Worm (Caenorhabditis elegans): ENCODE results near the gene try-12.
"Not testable (repeated sequence)": the region's sequence is repeated elsewhere in the genome, so short reads cannot be mapped to it uniquely, and the experiment has no call there.

The try-12 gene

DNA sequence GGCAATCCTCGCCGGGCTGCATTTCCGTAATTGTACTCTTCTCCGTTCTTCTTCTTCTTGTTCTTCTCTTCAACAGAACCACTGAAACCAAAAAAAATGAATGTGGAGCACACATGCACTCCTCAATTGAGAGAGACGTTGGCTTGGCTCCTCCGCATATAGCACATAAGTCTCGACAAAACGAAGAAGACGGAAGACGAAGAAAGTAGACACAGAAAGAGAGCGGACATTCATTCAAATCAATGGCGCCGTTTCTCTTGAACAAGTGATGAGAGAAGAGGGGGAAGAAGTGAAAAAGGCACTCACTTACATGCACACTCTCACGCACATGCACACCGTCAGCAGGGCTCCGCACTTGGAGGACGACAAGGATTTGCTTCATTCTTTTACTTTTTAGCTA lies 11.6 kb upstream of the try-12 start, which contains the start of gene F25E5.9:
TSS of gene F25E5.9 (minus strand) at position 382 of the 400 bp plus-strand sequence.
- TF ChIP-seq fkh-10 (GFP tag; optimal IDR thresholded peaks at IDR 0.05) (peak; percentile 28), lin-39 (tag; optimal IDR thresholded peaks at IDR 0.05) (peak; percentile 3), snpc-4 (tag; optimal IDR thresholded peaks at IDR 0.05) (peak; percentile 32), nfya-1 (tag; optimal IDR thresholded peaks at IDR 0.05; ENCODE audit: insufficient read depth) (peak; percentile 51), ama-1 (optimal IDR thresholded peaks at IDR 0.05) (peak; percentile 10), lin-15B (tag; optimal IDR thresholded peaks at IDR 0.05) (peak; percentile 7), ztf-11 (tag; optimal IDR thresholded peaks at IDR 0.05) (no peak), pha-4 (tag; optimal IDR thresholded peaks at IDR 0.05) (no peak)

ce11 chrV:7437985-7438384 lies 11.2 kb upstream of the try-12 start, which contains the start of gene F25E5.16:
TSS of gene F25E5.16 (plus strand) at chrV:7438285.
- TF ChIP-seq elt-3 (tag; optimal IDR thresholded peaks at IDR 0.05) (no peak), nhr-12 (tag; optimal IDR thresholded peaks at IDR 0.05) (no peak), ztf-11 (tag; optimal IDR thresholded peaks at IDR 0.05) (no peak), snpc-4 (tag; optimal IDR thresholded peaks at IDR 0.05) (no peak), nhr-43 (tag; optimal IDR thresholded peaks at IDR 0.05; ENCODE audit: poor library complexity, severe bottlenecking) (no peak), fos-1 (tag; optimal IDR thresholded peaks at IDR 0.05) (no peak), unc-39 (tag; optimal IDR thresholded peaks at IDR 0.05) (no peak), ceh-82 (tag; optimal IDR thresholded peaks at IDR 0.05) (no peak), nhr-67 (tag; optimal IDR thresholded peaks at IDR 0.05) (no peak), daf-12 (tag; optimal IDR thresholded peaks at IDR 0.05) (no peak), nhr-25 (tag; optimal IDR thresholded peaks at IDR 0.05) (no peak), nhr-76 (tag; optimal IDR thresholded peaks at IDR 0.05) (no peak), ztf-4 (tag; optimal IDR thresholded peaks at IDR 0.05) (no peak), nhr-77 (tag; optimal IDR thresholded peaks at IDR 0.05) (no peak), eor-1 (tag; optimal IDR thresholded peaks at IDR 0.05) (no peak)

DNA sequence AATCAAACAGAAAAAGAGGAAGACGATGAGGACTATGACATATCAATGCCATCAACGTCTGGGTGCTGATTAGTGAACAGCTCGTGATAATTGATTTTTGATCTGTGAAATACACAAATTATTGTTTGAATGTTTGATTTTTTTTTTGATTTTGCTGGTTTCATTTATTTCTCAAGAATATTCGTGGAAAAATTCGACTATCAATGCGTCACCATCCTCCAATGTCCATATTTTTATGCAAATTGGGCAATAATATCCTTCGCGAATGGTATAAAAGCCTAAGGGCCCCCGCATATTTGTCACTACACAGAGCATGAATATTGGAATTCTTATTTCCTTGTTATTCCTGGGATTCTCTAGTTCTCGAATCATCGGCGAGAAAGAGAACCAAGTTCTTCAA lies 9.3 kb upstream of the try-12 start, which contains the start of gene try-13:
TSS of gene try-13 (plus strand) at position 301 of the 400 bp plus-strand sequence.
- no peak for TF ChIP-seq unc-62 (GFP tag; optimal IDR thresholded peaks at IDR 0.05)
- TF ChIP-seq nhr-12 (tag; optimal IDR thresholded peaks at IDR 0.05), result no peak
- TF ChIP-seq jun-1 (tag; optimal IDR thresholded peaks at IDR 0.05), result no peak
- no peak for TF ChIP-seq nhr-28 (tag; optimal IDR thresholded peaks at IDR 0.05)
- TF ChIP-seq elt-3 (tag; optimal IDR thresholded peaks at IDR 0.05), result no peak
- TF ChIP-seq lsy-12 (tag; optimal IDR thresholded peaks at IDR 0.05), result no peak
- TF ChIP-seq unc-39 (tag; optimal IDR thresholded peaks at IDR 0.05), result no peak
- no peak for TF ChIP-seq nhr-43 (tag; optimal IDR thresholded peaks at IDR 0.05; ENCODE audit: poor library complexity, severe bottlenecking)
- TF ChIP-seq zag-1 (tag; optimal IDR thresholded peaks at IDR 0.05), result no peak
- TF ChIP-seq fkh-2 (tag; optimal IDR thresholded peaks at IDR 0.05), result no peak
- no peak for TF ChIP-seq ztf-11 (tag; optimal IDR thresholded peaks at IDR 0.05)
- no peak for TF ChIP-seq egl-5 (tag; optimal IDR thresholded peaks at IDR 0.05)
- TF ChIP-seq skn-1 (tag; optimal IDR thresholded peaks at IDR 0.05), result no peak

DNA sequence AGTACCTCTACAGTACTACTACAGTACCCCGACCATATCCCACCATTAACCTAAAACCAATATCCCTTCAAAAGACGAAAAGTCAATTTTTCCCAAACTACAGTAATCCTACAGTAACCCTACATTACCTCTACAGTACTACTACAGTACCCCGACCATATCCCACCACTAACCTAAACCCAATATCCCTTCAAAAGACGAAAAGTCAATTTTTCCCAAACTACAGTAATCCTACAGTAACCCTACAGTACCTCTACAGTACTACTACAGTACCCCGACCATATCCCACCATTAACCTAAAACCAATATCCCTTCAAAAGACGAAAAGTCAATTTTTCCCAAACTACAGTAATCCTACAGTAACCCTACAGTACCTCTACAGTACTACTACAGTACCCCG lies 4.8 kb upstream of the try-12 start, which contains the start of gene nhr-141:
TSS of gene nhr-141 (plus strand) at position 331 of the 400 bp plus-strand sequence.
- not testable (repeated sequence) for TF ChIP-seq ztf-4 (tag; optimal IDR thresholded peaks at IDR 0.05); sea-2 (GFP tag; optimal IDR thresholded peaks at IDR 0.05); pqm-1 (tag; optimal IDR thresholded peaks at IDR 0.05)

- no peak for TF ChIP-seq egl-27 (tag; optimal IDR thresholded peaks at IDR 0.05)
Observed at ce11 chrV:7446965-7447364, 2.2 kb upstream of the try-12 start, which contains the start of gene F25E5.5. TSS of gene F25E5.5 (plus strand) at chrV:7447265.

- TF ChIP-seq nhr-25 (tag; optimal IDR thresholded peaks at IDR 0.05) (no peak), ZK546.5 (tag; optimal IDR thresholded peaks at IDR 0.05) (no peak), elt-1 (tag; optimal IDR thresholded peaks at IDR 0.05) (no peak), snpc-4 (tag; optimal IDR thresholded peaks at IDR 0.05) (no peak), aly-2 (tag; optimal IDR thresholded peaks at IDR 0.05) (no peak), nhr-12 (tag; optimal IDR thresholded peaks at IDR 0.05) (no peak), fkh-2 (tag; optimal IDR thresholded peaks at IDR 0.05) (no peak), ceh-16 (tag; optimal IDR thresholded peaks at IDR 0.05) (no peak), skn-1 (tag; optimal IDR thresholded peaks at IDR 0.05) (no peak)
Observed at ce11 chrV:7451421-7451820, 2.3 kb downstream of the try-12 start, which contains the start of gene try-11. TSS of gene try-11 (plus strand) at chrV:7451721.

Data from whole organism, L3 larva.